Worm (Caenorhabditis elegans) whole organism, L1 larva: ENCODE data around the gene abi-1.
A peak's percentile ranks its signal among the peaks of the same experiment; 100 is the strongest.

Experiments
- C34B4.2 ChIP-seq: sonication (generic microtip); optimal IDR thresholded peaks from 2 replicates; lab custom pipeline; 2017; ENCODE audit warnings: mild to moderate bottlenecking, missing genetic modification characterization, missing compliant biosample characterization
- F16B12.6 ChIP-seq: fragments of 150-350 bp; optimal IDR thresholded peaks from 2 replicates; lab custom pipeline; 2014; ENCODE audit warnings: missing biosample characterization, missing genetic modification characterization
- blmp-1 ChIP-seq: fragments of 150-350 bp; optimal IDR thresholded peaks from 2 replicates; lab custom pipeline; 2014; ENCODE audit warnings: missing biosample characterization, missing genetic modification characterization
- ceh-8 ChIP-seq: fragments of 200-800 bp; sonication (Bioruptor generic); optimal IDR thresholded peaks from 2 replicates; lab custom pipeline; 2018; ENCODE audit warnings: mild to moderate bottlenecking, missing genetic modification characterization, moderate library complexity, missing compliant biosample characterization
- ceh-82 ChIP-seq, 3 experiments: fragments of 150-350 bp in 1 of 3; sonication (generic microtip) in 2 of 3; optimal IDR thresholded peaks; 2 replicates each; lab custom pipeline; 2014 to 2017; ENCODE audit warnings: missing biosample characterization in 3 of 3, missing genetic modification characterization in 3 of 3
- ceh-88 ChIP-seq: fragments of 200-800 bp; sonication (Bioruptor generic); IDR thresholded peaks from 2 replicates; pipeline ENCODE4 v1.3.6; 2022; ENCODE audit warnings: missing genetic modification characterization, missing compliant biosample characterization
- ces-1 ChIP-seq: fragments of 150-350 bp; optimal IDR thresholded peaks from 2 replicates; lab custom pipeline; 2014; ENCODE audit warnings: missing biosample characterization, missing genetic modification reagents, missing genetic modification characterization
- dpl-1 ChIP-seq, 3 experiments: fragments of 150-350 bp in 2 of 3; sonication (generic microtip) in 1 of 3; optimal IDR thresholded peaks; 2 replicates each; lab custom pipeline; 2014 to 2017; ENCODE audit warnings: missing biosample characterization in 3 of 3, missing genetic modification characterization in 3 of 3, missing genetic modification reagents in 3 of 3
- dsc-1 ChIP-seq: sonication (generic microtip); optimal IDR thresholded peaks from 2 replicates; lab custom pipeline; 2016; ENCODE audit warnings: mild to moderate bottlenecking, missing genetic modification characterization, missing compliant biosample characterization
- efl-1 ChIP-seq, 4 experiments: fragments of 150-350 bp; optimal IDR thresholded peaks in 3 of 4; peaks in 1 of 4; 1 replicate in 1 of 4; 2 replicates in 3 of 4; lab custom pipeline; 2014; ENCODE audit warnings: missing biosample characterization in 2 of 4, missing genetic modification characterization in 2 of 4, missing genetic modification reagents in 2 of 4
- fkh-10 ChIP-seq: sonication (generic microtip); optimal IDR thresholded peaks from 2 replicates; lab custom pipeline; 2017; ENCODE audit warnings: missing biosample characterization, missing genetic modification reagents, missing genetic modification characterization
- fkh-8 ChIP-seq: sonication (generic microtip); optimal IDR thresholded peaks from 2 replicates; lab custom pipeline; 2016; ENCODE audit warnings: mild to moderate bottlenecking, missing genetic modification characterization, missing compliant biosample characterization
- hpl-2 ChIP-seq: fragments of 150-350 bp; optimal IDR thresholded peaks from 2 replicates; lab custom pipeline; 2014; ENCODE audit warnings: missing biosample characterization, missing genetic modification reagents, missing genetic modification characterization
- irx-1 ChIP-seq: sonication (generic microtip); optimal IDR thresholded peaks from 2 replicates; lab custom pipeline; 2016; ENCODE audit warnings: missing genetic modification characterization, missing compliant biosample characterization
- jun-1 ChIP-seq: fragments of 150-350 bp; optimal IDR thresholded peaks from 2 replicates; lab custom pipeline; 2014; ENCODE audit warnings: missing biosample characterization, missing genetic modification reagents, missing genetic modification characterization
- lin-13 ChIP-seq: fragments of 150-350 bp; optimal IDR thresholded peaks from 2 replicates; lab custom pipeline; 2014; ENCODE audit warnings: missing biosample characterization, missing genetic modification reagents, missing genetic modification characterization
- lin-14 ChIP-seq: fragments of 200-800 bp; sonication (Bioruptor generic); optimal IDR thresholded peaks from 2 replicates; lab custom pipeline; 2018; ENCODE audit warnings: mild to moderate bottlenecking, missing genetic modification characterization, moderate library complexity, missing compliant biosample characterization
- lin-35 ChIP-seq, 2 experiments: fragments of 150-350 bp; optimal IDR thresholded peaks; 2 replicates each; lab custom pipeline; 2014; ENCODE audit warnings: missing biosample characterization in 2 of 2, missing genetic modification characterization in 2 of 2, missing genetic modification reagents in 2 of 2
- lsy-2 ChIP-seq, 2 experiments: fragments of 150-350 bp; optimal IDR thresholded peaks; 2 replicates each; lab custom pipeline; 2014; ENCODE audit warnings: missing biosample characterization in 2 of 2, missing genetic modification characterization in 2 of 2
- mef-2 ChIP-seq: fragments of 150-350 bp; optimal IDR thresholded peaks from 2 replicates; lab custom pipeline; 2014; ENCODE audit warnings: missing biosample characterization, missing genetic modification characterization
- mep-1 ChIP-seq: fragments of 150-350 bp; optimal IDR thresholded peaks from 2 replicates; lab custom pipeline; 2014; ENCODE audit warnings: missing biosample characterization, missing genetic modification characterization
- nhr-11 ChIP-seq: fragments of 150-350 bp; optimal IDR thresholded peaks from 2 replicates; lab custom pipeline; 2014; ENCODE audit warnings: missing biosample characterization, missing genetic modification characterization
- nhr-20 ChIP-seq: sonication (generic microtip); optimal IDR thresholded peaks from 2 replicates; lab custom pipeline; 2016; ENCODE audit warnings: mild to moderate bottlenecking, missing genetic modification characterization, missing compliant biosample characterization
- nhr-237 ChIP-seq: fragments of 150-350 bp; optimal IDR thresholded peaks from 2 replicates; lab custom pipeline; 2014; ENCODE audit warnings: missing biosample characterization, missing genetic modification characterization
- nhr-28 ChIP-seq: fragments of 150-350 bp; optimal IDR thresholded peaks from 2 replicates; lab custom pipeline; 2014; ENCODE audit warnings: missing biosample characterization, missing genetic modification characterization
- nhr-71 ChIP-seq: sonication (generic microtip); optimal IDR thresholded peaks from 2 replicates; lab custom pipeline; 2016; ENCODE audit warnings: mild to moderate bottlenecking, missing genetic modification characterization, moderate library complexity, missing compliant biosample characterization
- nhr-85 ChIP-seq: sonication (generic microtip); peaks from one replicate; lab custom pipeline; 2016; ENCODE audit warnings: missing genetic modification characterization, inconsistent platforms, missing compliant biosample characterization
- pqm-1 ChIP-seq: sonication (generic microtip); optimal IDR thresholded peaks from 3 replicates; lab custom pipeline; 2017; ENCODE audit warnings: missing biosample characterization, missing genetic modification characterization
- rnt-1 ChIP-seq: sonication (generic microtip); optimal IDR thresholded peaks from 2 replicates; lab custom pipeline; 2016; ENCODE audit warnings: mild to moderate bottlenecking, missing genetic modification characterization, moderate library complexity, missing compliant biosample characterization
- skn-1 ChIP-seq: fragments of 150-350 bp; optimal IDR thresholded peaks from 2 replicates; lab custom pipeline; 2014; ENCODE audit warnings: missing biosample characterization, missing genetic modification characterization
- snu-23 ChIP-seq: sonication (generic microtip); optimal IDR thresholded peaks from 2 replicates; lab custom pipeline; 2016; ENCODE audit warnings: missing genetic modification characterization, missing compliant biosample characterization
- sptf-1 ChIP-seq: fragments of 150-350 bp; optimal IDR thresholded peaks from 2 replicates; lab custom pipeline; 2014; ENCODE audit warnings: missing biosample characterization, missing genetic modification characterization
- sup-37 ChIP-seq: fragments of 200-800 bp; sonication (Bioruptor generic); optimal IDR thresholded peaks from 2 replicates; lab custom pipeline; 2018; ENCODE audit warnings: mild to moderate bottlenecking, missing genetic modification characterization, missing compliant biosample characterization
- swsn-7 ChIP-seq: sonication (generic microtip); optimal IDR thresholded peaks from 2 replicates; lab custom pipeline; 2016; ENCODE audit warnings: missing genetic modification characterization, missing compliant biosample characterization
- tbx-2 ChIP-seq: sonication (generic microtip); optimal IDR thresholded peaks from 2 replicates; lab custom pipeline; 2016; ENCODE audit warnings: missing genetic modification characterization, missing compliant biosample characterization
- unc-30 ChIP-seq: sonication (generic microtip); optimal IDR thresholded peaks from 2 replicates; lab custom pipeline; 2017; ENCODE audit warnings: missing biosample characterization, missing genetic modification characterization
- xbp-1 ChIP-seq: sonication (generic microtip); optimal IDR thresholded peaks from 2 replicates; lab custom pipeline; 2016; ENCODE audit warnings: missing genetic modification characterization, missing compliant biosample characterization
- zip-4 ChIP-seq: fragments of 200-800 bp; sonication (Bioruptor generic); optimal IDR thresholded peaks from 2 replicates; lab custom pipeline; 2018; ENCODE audit warnings: mild to moderate bottlenecking, missing genetic modification characterization, moderate library complexity, missing compliant biosample characterization
- ztf-4 ChIP-seq: fragments of 150-350 bp; optimal IDR thresholded peaks from 2 replicates; lab custom pipeline; 2014; ENCODE audit warnings: missing biosample characterization, missing genetic modification characterization

abi-1 gene

ce11 chrIII:5677790-5678189 lies 14.8 kb downstream of the abi-1 start, which contains the start of gene F54E7.9:
F54E7.9 (minus strand) TSS chrIII:5677890.
- TF ChIP-seq efl-1 (optimal IDR thresholded peaks at IDR 0.05; lab: Kevin White, UChicago) (no peak), efl-1 (GFP tag; optimal IDR thresholded peaks at IDR 0.05 in 1 of 2; lab: Kevin White, UChicago) (peak in 1 of 2 experiments; percentile 88), zip-4 (GFP tag; lab: Kevin White, UChicago) (no peak), irx-1 (tag; lab: Kevin White, UChicago) (no peak), mef-2 (tag; lab: Kevin White, UChicago) (no peak), nhr-11 (tag; lab: Kevin White, UChicago) (no peak), nhr-28 (no peak), nhr-85 (tag; lab: Kevin White, UChicago) (peak; percentile 16), nhr-237 (tag; lab: Kevin White, UChicago) (no peak), ceh-88 (GFP tag; lab: Robert Waterston, UW) (no peak), fkh-8 (no peak), nhr-20 (tag; lab: Kevin White, UChicago) (no peak)

- TF ChIP-seq F16B12.6: no peak
- no peak for TF ChIP-seq efl-1 (optimal IDR thresholded peaks at IDR 0.05; lab: Kevin White, UChicago)
- peak in 1 of 2 experiments; percentile 58 for TF ChIP-seq efl-1 (GFP tag; optimal IDR thresholded peaks at IDR 0.05 in 1 of 2; lab: Kevin White, UChicago)
Measured at ce11 chrIII:5675384-5675984, 17.1 kb downstream of the abi-1 start.

ce11 chrIII:5674196-5674595 lies 18.3 kb downstream of the abi-1 start:
- TF ChIP-seq jun-1 (no peak), ztf-4 (no peak), ces-1 (GFP tag; lab: Kevin White, UChicago) (no peak), lin-14 (GFP tag; lab: Kevin White, UChicago) (no peak), C34B4.2 (tag; lab: Kevin White, UChicago) (no peak), snu-23 (GFP tag; lab: Kevin White, UChicago) (no peak), blmp-1 (no peak), dsc-1 (tag; lab: Kevin White, UChicago) (no peak), nhr-20 (tag; lab: Kevin White, UChicago) (no peak), dpl-1 (GFP tag; optimal IDR thresholded peaks at IDR 0.05; lab: Kevin White, UChicago) (no peak), ceh-8 (GFP tag; lab: Kevin White, UChicago) (no peak), mef-2 (tag; lab: Kevin White, UChicago) (no peak), nhr-11 (tag; lab: Kevin White, UChicago) (no peak), rnt-1 (tag; lab: Kevin White, UChicago) (no peak), tbx-2 (tag; lab: Kevin White, UChicago) (no peak), lin-13 (no peak), pqm-1 (no peak), swsn-7 (tag; lab: Kevin White, UChicago) (no peak), unc-30 (tag; lab: Kevin White, UChicago) (no peak), fkh-10 (GFP tag; lab: Kevin White, UChicago) (no peak)

ce11 chrIII:5667952-5668489 lies 24.5 kb downstream of the abi-1 start:
- TF ChIP-seq nhr-71 (tag; lab: Kevin White, UChicago) (peak; percentile 41), efl-1 (optimal IDR thresholded peaks at IDR 0.05; lab: Kevin White, UChicago) (peak; percentile 38 to 44), efl-1 (GFP tag; optimal IDR thresholded peaks at IDR 0.05 in 1 of 2; lab: Kevin White, UChicago) (peak in 1 of 2 experiments; percentile 71), lsy-2 (tag; optimal IDR thresholded peaks at IDR 0.05; lab: Kevin White, UChicago) (peak in 1 of 2 experiments; percentile 26), hpl-2 (GFP tag; lab: Kevin White, UChicago) (no peak), mep-1 (tag; lab: Kevin White, UChicago) (peak; percentile 49), mef-2 (tag; lab: Kevin White, UChicago) (no peak), lin-35 (GFP tag; optimal IDR thresholded peaks at IDR 0.05; lab: Kevin White, UChicago) (peak; percentile 16 to 28), nhr-20 (tag; lab: Kevin White, UChicago) (peak; percentile 29), sptf-1 (tag; lab: Kevin White, UChicago) (no peak), ceh-82 (tag; optimal IDR thresholded peaks at IDR 0.05; lab: Kevin White, UChicago) (peak in 2 of 3 experiments; percentile 12 to 15), dpl-1 (GFP tag; optimal IDR thresholded peaks at IDR 0.05; lab: Kevin White, UChicago) (peak in 2 of 3 experiments; percentile 15 to 16), fkh-8 (peak; percentile 2), dsc-1 (tag; lab: Kevin White, UChicago) (peak; percentile 78), xbp-1 (tag; lab: Kevin White, UChicago) (peak; percentile 15), blmp-1 (peak; percentile 57), nhr-85 (tag; lab: Kevin White, UChicago) (peak; percentile 86), swsn-7 (tag; lab: Kevin White, UChicago) (peak; percentile 32), lin-14 (GFP tag; lab: Kevin White, UChicago) (peak; percentile 86), sup-37 (GFP tag; lab: Kevin White, UChicago) (no peak), snu-23 (GFP tag; lab: Kevin White, UChicago) (peak; percentile 20), skn-1 (no peak)
